Worm (Caenorhabditis elegans) whole organism, young adult: ENCODE measurements around the gene F20G2.5.

ENCODE experiments used
- B0019.2 ChIP-seq: fragments of 200-800 bp; sonication (Bioruptor generic); conservative IDR thresholded peaks from 2 replicates; pipeline ENCODE4 v1.3.6; 2022; ENCODE audit warnings: missing genetic modification reagents, missing genetic modification characterization, missing compliant biosample characterization
- B0035.1 ChIP-seq: sonication (generic microtip); optimal IDR thresholded peaks from 2 replicates; lab custom pipeline; 2016; ENCODE audit warnings: missing genetic modification characterization, mild to moderate bottlenecking, missing compliant biosample characterization, missing genotype, missing genetic modification reagents
- B0261.1 ChIP-seq: sonication (generic microtip); optimal IDR thresholded peaks from 2 replicates; lab custom pipeline; 2016; ENCODE audit warnings: mild to moderate bottlenecking, missing genetic modification characterization, moderate library complexity, missing compliant biosample characterization
- B0336.3 ChIP-seq: fragments of 200-800 bp; sonication (Bioruptor generic); IDR thresholded peaks from 2 replicates; pipeline ENCODE4 v1.3.6; 2022; ENCODE audit warnings: missing genetic modification characterization, missing compliant biosample characterization
- C17E4.6 ChIP-seq: fragments of 200-800 bp; sonication (Bioruptor generic); IDR thresholded peaks from 2 replicates; pipeline ENCODE4 v1.3.6; 2022; ENCODE audit warnings: missing genetic modification reagents, missing genetic modification characterization, missing compliant biosample characterization
- F22D6.2 ChIP-seq: sonication (generic microtip); optimal IDR thresholded peaks from 2 replicates; lab custom pipeline; 2016; ENCODE audit warnings: mild to moderate bottlenecking, missing genetic modification characterization, missing compliant biosample characterization
- F23B12.7 ChIP-seq: sonication (generic microtip); optimal IDR thresholded peaks from 2 replicates; lab custom pipeline; 2017; ENCODE audit warnings: missing genetic modification characterization, mild to moderate bottlenecking, missing compliant biosample characterization, antibody characterized with exemption, moderate library complexity; ENCODE audit not compliant: insufficient read depth
- F37B4.10 ChIP-seq: fragments of 200-800 bp; sonication (Bioruptor generic); IDR thresholded peaks from 2 replicates; pipeline ENCODE4 v1.3.6; 2022; ENCODE audit warnings: missing genetic modification characterization, missing compliant biosample characterization
- F52B5.7 ChIP-seq: sonication (generic microtip); optimal IDR thresholded peaks from 2 replicates; lab custom pipeline; 2016; ENCODE audit warnings: mild to moderate bottlenecking, missing genetic modification characterization, missing compliant biosample characterization
- F57A8.1 ChIP-seq: fragments of 200-800 bp; sonication (Bioruptor generic); optimal IDR thresholded peaks from 2 replicates; lab custom pipeline; 2018; ENCODE audit warnings: mild to moderate bottlenecking, missing genetic modification characterization, moderate library complexity, missing compliant biosample characterization
- K11D2.4 ChIP-seq: fragments of 200-800 bp; sonication (Bioruptor generic); IDR thresholded peaks from 2 replicates; pipeline ENCODE4 v1.3.6; 2022; ENCODE audit warnings: missing genetic modification reagents, missing genetic modification characterization, missing compliant biosample characterization
- K12H6.12 ChIP-seq: fragments of 200-800 bp; sonication (Bioruptor generic); optimal IDR thresholded peaks from 2 replicates; lab custom pipeline; 2018; ENCODE audit warnings: mild to moderate bottlenecking, missing genetic modification characterization, missing compliant biosample characterization
- T26A5.8 ChIP-seq: sonication (generic microtip); optimal IDR thresholded peaks from 2 replicates; lab custom pipeline; 2016; ENCODE audit warnings: missing genetic modification characterization, missing compliant biosample characterization
- Y53G8AR.9 ChIP-seq: fragments of 200-800 bp; sonication (Bioruptor generic); conservative IDR thresholded peaks from 2 replicates; pipeline ENCODE4 v1.3.6; 2022; ENCODE audit warnings: missing genetic modification reagents, missing genetic modification characterization, missing compliant biosample characterization
- Y67H2A.10 ChIP-seq: fragments of 200-800 bp; sonication (Bioruptor generic); conservative IDR thresholded peaks from 2 replicates; pipeline ENCODE4 v1.3.6; 2022; ENCODE audit warnings: missing genetic modification reagents, missing genetic modification characterization, missing compliant biosample characterization
- aptf-3 ChIP-seq: fragments of 200-800 bp; sonication (Bioruptor generic); IDR thresholded peaks from 2 replicates; pipeline ENCODE4 v1.3.6; 2022; ENCODE audit warnings: missing genetic modification characterization, missing compliant biosample characterization
- athp-1 ChIP-seq: sonication (generic microtip); optimal IDR thresholded peaks from 2 replicates; lab custom pipeline; 2017; ENCODE audit warnings: mild to moderate bottlenecking, missing genetic modification characterization, missing compliant biosample characterization
- attf-5 ChIP-seq: fragments of 200-800 bp; sonication (Bioruptor generic); optimal IDR thresholded peaks from 2 replicates; lab custom pipeline; 2018; ENCODE audit warnings: mild to moderate bottlenecking, missing genetic modification characterization, missing compliant biosample characterization
- bed-2 ChIP-seq: fragments of 200-800 bp; sonication (Bioruptor generic); IDR thresholded peaks from 2 replicates; pipeline ENCODE4 v1.3.6; 2022; ENCODE audit warnings: missing genetic modification reagents, missing genetic modification characterization, missing compliant biosample characterization
- ceh-40 ChIP-seq: fragments of 200-800 bp; sonication (Bioruptor generic); IDR thresholded peaks from 2 replicates; pipeline ENCODE4 v1.3.6; 2022; ENCODE audit warnings: missing genetic modification characterization, missing compliant biosample characterization
- chd-7 ChIP-seq: sonication (generic microtip); optimal IDR thresholded peaks from 2 replicates; lab custom pipeline; 2016; ENCODE audit warnings: mild to moderate bottlenecking, missing genetic modification characterization, moderate library complexity, missing compliant biosample characterization
- dox-1 ChIP-seq: fragments of 200-800 bp; sonication (Bioruptor generic); IDR thresholded peaks from 2 replicates; pipeline ENCODE4 v1.3.6; 2022; ENCODE audit warnings: missing genetic modification reagents, missing genetic modification characterization, missing compliant biosample characterization
- dpff-1 ChIP-seq: sonication (generic microtip); optimal IDR thresholded peaks from 2 replicates; lab custom pipeline; 2017; ENCODE audit warnings: mild to moderate bottlenecking, missing genetic modification characterization, missing compliant biosample characterization
- dpl-1 ChIP-seq: fragments of 150-350 bp; optimal IDR thresholded peaks from 2 replicates; lab custom pipeline; 2014; ENCODE audit warnings: missing biosample characterization, missing genetic modification reagents, missing genetic modification characterization
- egl-18 ChIP-seq: fragments of 200-800 bp; sonication (Bioruptor generic); IDR thresholded peaks from 2 replicates; pipeline ENCODE4 v1.3.6; 2022; ENCODE audit warnings: missing genetic modification reagents, missing genetic modification characterization, missing compliant biosample characterization
- egl-44 ChIP-seq: fragments of 200-800 bp; sonication (Bioruptor generic); IDR thresholded peaks from 2 replicates; pipeline ENCODE4 v1.3.6; 2022; ENCODE audit warnings: missing genetic modification reagents, missing genetic modification characterization, missing compliant biosample characterization
- gei-17 ChIP-seq: fragments of 200-800 bp; sonication (Bioruptor generic); optimal IDR thresholded peaks from 2 replicates; lab custom pipeline; 2018; ENCODE audit warnings: mild to moderate bottlenecking, missing genetic modification characterization, missing compliant biosample characterization
- him-1 ChIP-seq: sonication (generic microtip); optimal IDR thresholded peaks from 2 replicates; lab custom pipeline; 2016; ENCODE audit warnings: missing genotype, missing genetic modification reagents, missing genetic modification characterization, missing compliant biosample characterization
- hlh-26 ChIP-seq: fragments of 200-800 bp; sonication (Bioruptor generic); conservative IDR thresholded peaks from 2 replicates; pipeline ENCODE4 v1.3.6; 2022; ENCODE audit warnings: missing genetic modification reagents, missing genetic modification characterization, missing compliant biosample characterization
- lag-1 ChIP-seq: fragments of 200-800 bp; sonication (Bioruptor generic); IDR thresholded peaks from 2 replicates; pipeline ENCODE4 v1.3.6; 2022; ENCODE audit warnings: missing genetic modification reagents, missing genetic modification characterization, missing compliant biosample characterization
- lir-1 ChIP-seq: fragments of 200-800 bp; sonication (Bioruptor generic); conservative IDR thresholded peaks from 2 replicates; pipeline ENCODE4 v1.3.6; 2022; ENCODE audit warnings: missing genetic modification reagents, missing genetic modification characterization, missing compliant biosample characterization
- madf-3 ChIP-seq: fragments of 200-800 bp; sonication (Bioruptor generic); IDR thresholded peaks from 2 replicates; pipeline ENCODE4 v1.3.6; 2022; ENCODE audit warnings: missing genetic modification reagents, missing genetic modification characterization, missing compliant biosample characterization
- madf-6 ChIP-seq: fragments of 200-800 bp; sonication (Bioruptor generic); IDR thresholded peaks from 2 replicates; pipeline ENCODE4 v1.3.6; 2022; ENCODE audit warnings: missing genetic modification reagents, missing genetic modification characterization, missing compliant biosample characterization
- mel-28 ChIP-seq: sonication (generic microtip); optimal IDR thresholded peaks from 2 replicates; lab custom pipeline; 2016; ENCODE audit warnings: borderline replicate concordance, mild to moderate bottlenecking, missing genetic modification characterization, missing compliant biosample characterization
- nfya-1 ChIP-seq: sonication (generic microtip); optimal IDR thresholded peaks from 2 replicates; lab custom pipeline; 2017; ENCODE audit warnings: antibody characterized with exemption, missing compliant biosample characterization, missing genetic modification characterization, borderline replicate concordance; ENCODE audit not compliant: insufficient read depth
- nhr-179 ChIP-seq: sonication (generic microtip); optimal IDR thresholded peaks from 2 replicates; lab custom pipeline; 2016; ENCODE audit warnings: mild to moderate bottlenecking, missing genetic modification characterization, missing compliant biosample characterization
- nhr-27 ChIP-seq: fragments of 200-800 bp; sonication (Bioruptor generic); optimal IDR thresholded peaks from 2 replicates; lab custom pipeline; 2018; ENCODE audit warnings: mild to moderate bottlenecking, missing genetic modification characterization, moderate library complexity, missing compliant biosample characterization
- nhr-80 ChIP-seq: sonication (generic microtip); optimal IDR thresholded peaks from 2 replicates; lab custom pipeline; 2016; ENCODE audit warnings: missing genetic modification characterization, missing compliant biosample characterization
- pbrm-1 ChIP-seq: fragments of 200-800 bp; sonication (Bioruptor generic); IDR thresholded peaks from 2 replicates; pipeline ENCODE4 v1.3.6; 2022; ENCODE audit warnings: missing genetic modification reagents, missing genetic modification characterization, missing compliant biosample characterization
- rec-8 ChIP-seq, 2 experiments: sonication (generic microtip); optimal IDR thresholded peaks; 2 replicates each; lab custom pipeline; 2016; ENCODE audit warnings: mild to moderate bottlenecking in 2 of 2, missing genetic modification characterization in 2 of 2, missing genetic modification reagents in 2 of 2, missing genotype in 2 of 2, missing biosample characterization in 1 of 2, missing compliant biosample characterization in 1 of 2, moderate library complexity in 1 of 2
- sdz-38 ChIP-seq: sonication (generic microtip); optimal IDR thresholded peaks from 2 replicates; lab custom pipeline; 2016; ENCODE audit warnings: missing genotype, missing genetic modification characterization, missing compliant biosample characterization
- sea-2 ChIP-seq: fragments of 200-800 bp; sonication (Bioruptor generic); IDR thresholded peaks from 2 replicates; pipeline ENCODE4 v1.3.6; 2022; ENCODE audit warnings: missing genetic modification characterization, missing compliant biosample characterization
- somi-1 ChIP-seq: fragments of 200-800 bp; sonication (Bioruptor generic); optimal IDR thresholded peaks from 2 replicates; lab custom pipeline; 2018; ENCODE audit warnings: mild to moderate bottlenecking, missing genetic modification characterization, missing compliant biosample characterization
- sptf-2 ChIP-seq: fragments of 200-800 bp; sonication (Bioruptor generic); optimal IDR thresholded peaks from 2 replicates; lab custom pipeline; 2018; ENCODE audit warnings: mild to moderate bottlenecking, missing genetic modification characterization, missing compliant biosample characterization
- unc-130 ChIP-seq: sonication (generic microtip); optimal IDR thresholded peaks from 2 replicates; lab custom pipeline; 2016; ENCODE audit warnings: missing genetic modification reagents, missing genetic modification characterization, missing compliant biosample characterization
- zim-3 ChIP-seq: sonication (generic microtip); optimal IDR thresholded peaks from 2 replicates; lab custom pipeline; 2017; ENCODE audit warnings: mild to moderate bottlenecking, missing genetic modification characterization, moderate library complexity, missing compliant biosample characterization
- ztf-18 ChIP-seq: sonication (generic microtip); optimal IDR thresholded peaks from 2 replicates; lab custom pipeline; 2016; ENCODE audit warnings: missing genotype, mild to moderate bottlenecking, missing genetic modification characterization, missing compliant biosample characterization
- ztf-22 ChIP-seq: fragments of 200-800 bp; sonication (Bioruptor generic); optimal IDR thresholded peaks from 2 replicates; lab custom pipeline; 2018; ENCODE audit warnings: mild to moderate bottlenecking, missing genetic modification characterization, moderate library complexity, missing compliant biosample characterization
- ztf-25 ChIP-seq: fragments of 200-800 bp; sonication (Bioruptor generic); IDR thresholded peaks from 2 replicates; pipeline ENCODE4 v1.3.6; 2022; ENCODE audit warnings: missing genetic modification reagents, missing genetic modification characterization, missing compliant biosample characterization

F20G2.5 gene

DNA sequence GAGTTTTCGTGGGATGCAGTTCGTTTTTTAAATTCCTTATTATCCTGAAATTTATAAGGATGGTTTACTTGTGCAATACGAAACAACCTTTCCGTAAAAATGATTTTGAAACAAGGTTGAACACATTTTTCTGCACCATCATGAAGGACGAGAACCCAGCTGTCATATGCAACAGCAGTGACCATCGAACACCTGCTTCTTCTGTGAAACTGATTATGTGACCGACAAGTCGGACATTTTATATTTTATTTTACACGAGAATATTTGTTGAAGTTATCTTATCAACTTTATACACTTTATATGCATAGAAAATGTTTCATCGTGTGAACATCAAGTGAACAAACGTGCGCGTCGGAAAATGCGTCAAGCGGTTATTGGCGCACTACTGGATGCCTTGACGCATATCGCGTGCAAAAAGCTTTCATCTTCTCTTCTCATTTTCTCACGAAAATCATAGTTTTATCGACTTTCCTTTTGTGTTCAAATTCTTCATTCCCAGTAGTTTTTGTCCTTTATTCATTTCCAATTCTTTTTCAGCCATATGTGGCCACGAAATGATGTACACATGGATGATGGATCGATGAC, 47.6 kb downstream of the F20G2.5 start, which contains the start of gene sel-10:
TSS of gene sel-10 (plus strand) at position 538 of the 585 bp plus-strand sequence.
- TF ChIP-seq K11D2.4 (GFP tag; lab: Robert Waterston, UW) (0 out of 2 replicates have a peak, but pooled peaks have one; percentile 42), F23B12.7 (tag; lab: Kevin White, UChicago) (peak; percentile 40), lag-1 (GFP tag; lab: Robert Waterston, UW) (no peak), egl-44 (GFP tag; lab: Robert Waterston, UW) (no peak), dpl-1 (GFP tag; lab: Kevin White, UChicago) (peak; percentile 7), B0019.2 (GFP tag; lab: Robert Waterston, UW) (no peak), B0035.1 (no peak), pbrm-1 (GFP tag; lab: Robert Waterston, UW) (no peak), dpff-1 (tag; lab: Kevin White, UChicago) (no peak), lir-1 (GFP tag; lab: Robert Waterston, UW) (no peak; the same call in 1 of the 2 replicates), unc-130 (GFP tag; lab: Kevin White, UChicago) (no peak), B0261.1 (no peak), aptf-3 (GFP tag; lab: Robert Waterston, UW) (no peak), nhr-27 (tag; lab: Kevin White, UChicago) (no peak), ztf-22 (no peak), nhr-179 (tag; lab: Kevin White, UChicago) (no peak), athp-1 (no peak), C17E4.6 (GFP tag; lab: Robert Waterston, UW) (no peak), B0336.3 (GFP tag; lab: Robert Waterston, UW) (no peak), nfya-1 (tag; lab: Kevin White, UChicago) (no peak), madf-6 (peak; percentile 71; the same call in 1 of the 2 replicates), madf-3 (GFP tag; lab: Robert Waterston, UW) (no peak), zim-3 (tag; lab: Kevin White, UChicago) (no peak), hlh-26 (GFP tag; lab: Robert Waterston, UW) (no peak), Y53G8AR.9 (GFP tag; lab: Robert Waterston, UW) (no peak), bed-2 (GFP tag; lab: Robert Waterston, UW) (no peak), egl-18 (GFP tag; lab: Robert Waterston, UW) (no peak), sea-2 (no peak), ceh-40 (no peak), T26A5.8 (tag; lab: Kevin White, UChicago) (no peak), F52B5.7 (tag; lab: Kevin White, UChicago) (no peak), rec-8 (tag; optimal IDR thresholded peaks at IDR 0.05; lab: Kevin White, UChicago) (no peak), F57A8.1 (GFP tag; lab: Kevin White, UChicago) (no peak), ztf-25 (GFP tag; lab: Robert Waterston, UW) (no peak), sptf-2 (GFP tag; lab: Kevin White, UChicago) (no peak), F37B4.10 (GFP tag; lab: Robert Waterston, UW) (no peak), mel-28 (tag; lab: Kevin White, UChicago) (no peak), attf-5 (GFP tag; lab: Kevin White, UChicago) (peak; percentile 35), dox-1 (GFP tag; lab: Robert Waterston, UW) (no peak; the same call in 1 of the 2 replicates), K12H6.12 (tag; lab: Kevin White, UChicago) (peak; percentile 31), nhr-80 (peak; percentile 66), chd-7 (no peak), F22D6.2 (tag; lab: Kevin White, UChicago) (no peak), somi-1 (no peak), ztf-18 (peak; percentile 95), him-1 (tag; lab: Kevin White, UChicago) (no peak), Y67H2A.10 (GFP tag; lab: Robert Waterston, UW) (no peak), sdz-38 (tag; lab: Kevin White, UChicago) (no peak), gei-17 (GFP tag; lab: Kevin White, UChicago) (no peak)
